Fruit fly (Drosophila melanogaster): ENCODE data around the gene RIOK1.

The RIOK1 gene

dm6 chr3L:11609153-11609809 is 39.0 kb downstream of the RIOK1 start, which contains the start of gene Duba (continued):
- TF ChIP-seq Dfd (GFP tag; optimal IDR thresholded peaks at IDR 0.05) (peak in 1 of 2 experiments; percentile 31), Hmr (GFP tag; optimal IDR thresholded peaks at IDR 0.05) (peak; percentile 2), CG10321 (GFP tag; IDR thresholded peaks at IDR 0.05) (no peak), sens (GFP tag) (peak; percentile 87), ham (GFP tag; IDR thresholded peaks at IDR 0.05) (no peak), Xbp1 (GFP tag; optimal IDR thresholded peaks at IDR 0.05) (peak; percentile 24), Pdp1 (GFP tag; optimal IDR thresholded peaks at IDR 0.05) (peak in 1 of 2 experiments; percentile 72)

- TF ChIP-seq stc (GFP tag; IDR thresholded peaks at IDR 0.05) (no peak), Dfd (GFP tag; optimal IDR thresholded peaks at IDR 0.05) (peak in 1 of 2 experiments; percentile 83), CG6813 (GFP tag; optimal IDR thresholded peaks at IDR 0.05) (no peak), CG18262 (tag; optimal IDR thresholded peaks at IDR 0.05) (no peak), CG3726 (GFP tag; IDR thresholded peaks at IDR 0.05) (no peak), Sin3A (optimal IDR thresholded peaks at IDR 0.05) (no peak)
Measured at dm6 chr3L:11604227-11604626, 44.0 kb downstream of the RIOK1 start.

DNA sequence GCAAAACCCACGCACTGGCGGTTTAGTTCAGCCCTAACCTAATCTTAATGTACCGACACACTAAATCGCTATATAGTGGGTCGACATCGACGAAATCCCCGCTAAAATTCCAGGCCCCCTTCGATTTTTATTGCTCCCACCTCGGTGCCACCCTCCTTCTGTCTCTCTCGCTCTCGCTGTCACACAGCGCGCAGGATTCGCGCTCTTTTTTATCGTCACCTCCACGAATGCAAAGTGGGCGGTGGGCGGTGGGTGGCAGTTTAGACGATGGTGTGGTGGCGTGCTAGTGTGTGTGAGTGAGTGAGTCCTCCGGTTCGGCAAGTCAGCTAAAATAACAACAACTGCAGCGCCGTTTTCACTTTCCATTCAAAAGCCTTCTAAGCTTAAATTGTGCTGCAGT is 46.2 kb downstream of the RIOK1 start:
- peak; percentile 34; the same call in 1 of the 2 replicates for TF ChIP-seq onecut (GFP tag; IDR thresholded peaks at IDR 0.05)
- TF ChIP-seq Deaf1 (tag; optimal IDR thresholded peaks at IDR 0.05) = peak; percentile 56
- TF ChIP-seq C15 (GFP tag; IDR thresholded peaks at IDR 0.05) = no peak
- no peak for TF ChIP-seq Drgx (GFP tag; IDR thresholded peaks at IDR 0.05)
- TF ChIP-seq CG12071 (GFP tag; optimal IDR thresholded peaks at IDR 0.05) = peak; percentile 4
- peak; percentile 36 for TF ChIP-seq CG13894 (tag; optimal IDR thresholded peaks at IDR 0.05)
- peak; percentile 12 for TF ChIP-seq CG1832 (GFP tag; optimal IDR thresholded peaks at IDR 0.05)

dm6 chr3L:11601133-11601532 is 47.1 kb downstream of the RIOK1 start:
- no peak for TF ChIP-seq CG12219 (GFP tag; optimal IDR thresholded peaks at IDR 0.05)
- TF ChIP-seq CG7357 (GFP tag; IDR thresholded peaks at IDR 0.05) = 0 out of 3 replicates have a peak, but pooled peaks have one; percentile 32
- no peak for TF ChIP-seq seq (GFP tag; IDR thresholded peaks at IDR 0.05)
- TF ChIP-seq HmgZ (tag; optimal IDR thresholded peaks at IDR 0.05) = no peak
- peak; percentile 28; the same call in 1 of the 3 replicates for TF ChIP-seq CG34422 (GFP tag; IDR thresholded peaks at IDR 0.05)
- TF ChIP-seq CG13894 (tag; optimal IDR thresholded peaks at IDR 0.05) = peak; percentile 84
- TF ChIP-seq Drgx (GFP tag; IDR thresholded peaks at IDR 0.05) = 0 out of 2 replicates have a peak, but pooled peaks have one; percentile 11
- TF ChIP-seq crol (GFP tag; IDR thresholded peaks at IDR 0.05) = peak; percentile 82
- TF ChIP-seq Deaf1 (tag; optimal IDR thresholded peaks at IDR 0.05) = peak; percentile 85
- 0 out of 2 replicates have a peak, but pooled peaks have one; percentile 12 for TF ChIP-seq CG32767 (GFP tag; IDR thresholded peaks at IDR 0.05)
- TF ChIP-seq D19A (tag; optimal IDR thresholded peaks at IDR 0.05) = no peak
- peak; percentile 31; the same call in 1 of the 2 replicates for TF ChIP-seq CG6272 (GFP tag; IDR thresholded peaks at IDR 0.05)
- 0 out of 4 replicates have a peak, but pooled peaks have one; percentile 21 for TF ChIP-seq chinmo (GFP tag; IDR thresholded peaks at IDR 0.05; ENCODE audit: partially characterized antibody)
- no peak for TF ChIP-seq CG2678 (tag; optimal IDR thresholded peaks at IDR 0.05)
- 0 out of 3 replicates have a peak, but pooled peaks have one; percentile 31 for TF ChIP-seq Opbp (GFP tag; IDR thresholded peaks at IDR 0.05; ENCODE audit: partially characterized antibody)
- TF ChIP-seq Dbx (GFP tag; IDR thresholded peaks at IDR 0.05) = 0 out of 3 replicates have a peak, but pooled peaks have one; percentile 11
- TF ChIP-seq CG11456 (GFP tag; IDR thresholded peaks at IDR 0.05) = 0 out of 3 replicates have a peak, but pooled peaks have one; percentile 47
- peak; percentile 40 for TF ChIP-seq CTCF (GFP tag; optimal IDR thresholded peaks at IDR 0.05)
